Worm (Caenorhabditis elegans) whole organism, L2 larva: Measurements from ENCODE around the gene W06F12.2.

Experiments
- Y55F3AM.14 ChIP-seq: fragments of 200-800 bp; sonication (Bioruptor generic); optimal IDR thresholded peaks from 2 replicates; lab custom pipeline; 2018; ENCODE audit warnings: mild to moderate bottlenecking, missing genetic modification characterization, missing compliant biosample characterization
- blmp-1 ChIP-seq: sonication (generic microtip); optimal IDR thresholded peaks from 2 replicates; lab custom pipeline; 2017; ENCODE audit warnings: missing genetic modification characterization, mild to moderate bottlenecking, missing compliant biosample characterization, antibody characterized with exemption, moderate library complexity; ENCODE audit not compliant: insufficient read depth
- fos-1 ChIP-seq: fragments of 150-350 bp; optimal IDR thresholded peaks from 2 replicates; lab custom pipeline; 2014; ENCODE audit warnings: missing biosample characterization, missing genetic modification characterization
- lsy-2 ChIP-seq, 2 experiments: fragments of 150-350 bp in 1 of 2; sonication (generic microtip) in 1 of 2; optimal IDR thresholded peaks; 2 replicates each; lab custom pipeline; 2014 to 2017; ENCODE audit warnings: missing biosample characterization in 2 of 2, missing genetic modification characterization in 2 of 2
- nhr-12 ChIP-seq: fragments of 150-350 bp; optimal IDR thresholded peaks from 2 replicates; lab custom pipeline; 2014; ENCODE audit warnings: missing biosample characterization, missing genetic modification characterization
- snpc-4 ChIP-seq: fragments of 150-350 bp; optimal IDR thresholded peaks from 2 replicates; lab custom pipeline; 2014; ENCODE audit warnings: missing biosample characterization, missing genetic modification characterization
- unc-62 ChIP-seq: fragments of 150-350 bp; optimal IDR thresholded peaks from 2 replicates; lab custom pipeline; 2014; ENCODE audit warnings: missing biosample characterization, missing genetic modification reagents, missing genetic modification characterization

DNA sequence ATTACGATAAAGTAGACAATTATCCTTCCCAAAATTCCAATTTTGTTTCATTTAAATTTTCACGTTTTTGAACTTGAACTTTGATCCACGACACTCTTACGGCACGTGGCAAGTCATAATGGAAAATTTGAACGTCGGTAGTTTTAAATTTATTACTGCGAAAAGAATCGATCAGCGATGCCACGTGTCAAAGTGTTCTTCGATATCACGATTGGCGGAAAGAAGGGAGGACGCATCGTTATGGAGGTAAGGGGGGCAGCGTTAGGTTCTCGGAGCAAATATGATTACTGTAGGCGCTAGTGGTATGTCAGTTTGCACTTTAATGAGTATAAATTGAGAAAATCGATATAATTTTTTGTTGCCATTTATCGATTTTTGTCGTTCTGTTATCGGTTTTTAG, 38.9 kb downstream of the W06F12.2 start, which contains the start of gene cyn-2:
- TF ChIP-seq blmp-1 (tag; lab: Kevin White, UChicago) (no peak), fos-1 (tag; lab: Kevin White, UChicago) (no peak), lsy-2 (tag; optimal IDR thresholded peaks at IDR 0.05; lab: Kevin White, UChicago) (no peak), snpc-4 (tag; lab: Kevin White, UChicago) (no peak), nhr-12 (tag; lab: Kevin White, UChicago) (no peak), unc-62 (GFP tag; lab: Kevin White, UChicago) (no peak), Y55F3AM.14 (GFP tag; lab: Kevin White, UChicago) (no peak)
